Worm (Caenorhabditis elegans) whole organism, early embryonic: Measurements from ENCODE around the gene nhr-4.

Experiments
- ama-1 ChIP-seq: fragments of 150-350 bp; optimal IDR thresholded peaks from 2 replicates; lab custom pipeline; 2014
- hnd-1 ChIP-seq: sonication (generic microtip); optimal IDR thresholded peaks from 2 replicates; lab custom pipeline; 2016; ENCODE audit warnings: missing genetic modification characterization, missing compliant biosample characterization
- scrt-1 ChIP-seq: fragments of 200-800 bp; sonication (Bioruptor generic); IDR thresholded peaks from 2 replicates; pipeline ENCODE4 v1.3.6; 2022; ENCODE audit warnings: missing genetic modification characterization, missing compliant biosample characterization

DNA sequence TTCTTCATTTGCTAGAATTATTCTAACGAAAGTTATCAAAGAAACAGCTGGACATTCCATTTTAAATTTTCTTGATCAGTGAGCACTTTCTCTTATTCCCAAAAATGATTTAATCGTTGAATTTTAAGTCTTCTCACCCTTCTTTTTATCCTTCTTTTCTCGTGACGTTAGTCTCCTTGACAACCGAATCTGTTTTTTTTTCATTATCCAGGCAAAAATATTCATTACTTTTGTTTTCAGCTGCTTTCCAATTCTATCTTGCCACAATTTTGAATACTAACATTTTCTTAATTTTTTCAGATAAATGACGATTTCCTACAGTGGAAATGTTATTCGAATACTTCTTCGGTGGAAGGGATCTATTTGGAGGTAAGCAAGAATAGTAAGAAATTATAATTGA lies 24.5 kb downstream of the nhr-4 start, which contains the start of gene best-13:
- TF ChIP-seq hnd-1 (tag; lab: Kevin White, UChicago) (no peak), scrt-1 (GFP tag; lab: Robert Waterston, UW) (no peak), ama-1 (no peak)
